Worm (Caenorhabditis elegans) whole organism, L2 larva: Measurements from ENCODE around the gene wrt-1.
A peak's percentile ranks its signal among the peaks of the same experiment; 100 is the strongest.

ENCODE experiments used
- C34F6.9 ChIP-seq: fragments of 150-350 bp; optimal IDR thresholded peaks from 2 replicates; lab custom pipeline; 2014; ENCODE audit warnings: missing biosample characterization, missing genetic modification characterization
- F13H6.1 ChIP-seq: sonication (generic microtip); optimal IDR thresholded peaks from 2 replicates; lab custom pipeline; 2016; ENCODE audit warnings: missing genetic modification characterization, missing compliant biosample characterization
- R02D3.7 ChIP-seq: fragments of 150-350 bp; optimal IDR thresholded peaks from 2 replicates; lab custom pipeline; 2014; ENCODE audit warnings: missing biosample characterization, missing genetic modification characterization
- Y55F3AM.14 ChIP-seq: fragments of 200-800 bp; sonication (Bioruptor generic); optimal IDR thresholded peaks from 2 replicates; lab custom pipeline; 2018; ENCODE audit warnings: mild to moderate bottlenecking, missing genetic modification characterization, missing compliant biosample characterization
- ZK546.5 ChIP-seq: sonication (generic microtip); optimal IDR thresholded peaks from 2 replicates; lab custom pipeline; 2017; ENCODE audit warnings: missing biosample characterization, missing genetic modification characterization
- alr-1 ChIP-seq: fragments of 150-350 bp; optimal IDR thresholded peaks from 2 replicates; lab custom pipeline; 2014; ENCODE audit warnings: missing biosample characterization, missing genetic modification characterization
- ama-1 ChIP-seq: fragments of 150-350 bp; optimal IDR thresholded peaks from 2 replicates; lab custom pipeline; 2018; ENCODE audit warnings: inconsistent platforms
- blmp-1 ChIP-seq: sonication (generic microtip); optimal IDR thresholded peaks from 2 replicates; lab custom pipeline; 2017; ENCODE audit warnings: missing genetic modification characterization, mild to moderate bottlenecking, missing compliant biosample characterization, antibody characterized with exemption, moderate library complexity; ENCODE audit not compliant: insufficient read depth
- ceh-16 ChIP-seq: fragments of 150-350 bp; optimal IDR thresholded peaks from 2 replicates; lab custom pipeline; 2014; ENCODE audit warnings: missing biosample characterization, missing genetic modification characterization
- ceh-82 ChIP-seq: fragments of 150-350 bp; optimal IDR thresholded peaks from 2 replicates; lab custom pipeline; 2014; ENCODE audit warnings: missing biosample characterization, missing genetic modification characterization
- crh-2 ChIP-seq: sonication (generic microtip); optimal IDR thresholded peaks from 2 replicates; lab custom pipeline; 2017; ENCODE audit warnings: missing biosample characterization, missing genetic modification characterization
- dmd-4 ChIP-seq: sonication (generic microtip); optimal IDR thresholded peaks from 2 replicates; lab custom pipeline; 2017; ENCODE audit warnings: missing biosample characterization, missing genetic modification characterization
- egl-27 ChIP-seq: sonication (generic microtip); optimal IDR thresholded peaks from 3 replicates; lab custom pipeline; 2017; ENCODE audit warnings: missing biosample characterization, missing genetic modification reagents, missing genetic modification characterization
- elt-1 ChIP-seq: fragments of 150-350 bp; optimal IDR thresholded peaks from 2 replicates; lab custom pipeline; 2014; ENCODE audit warnings: missing biosample characterization, missing genetic modification characterization
- elt-3 ChIP-seq: sonication (generic microtip); optimal IDR thresholded peaks from 2 replicates; lab custom pipeline; 2017; ENCODE audit warnings: missing biosample characterization, missing genetic modification characterization
- fos-1 ChIP-seq: fragments of 150-350 bp; optimal IDR thresholded peaks from 2 replicates; lab custom pipeline; 2014; ENCODE audit warnings: missing biosample characterization, missing genetic modification characterization
- gmeb-1 ChIP-seq: fragments of 150-350 bp; optimal IDR thresholded peaks from 2 replicates; lab custom pipeline; 2014; ENCODE audit warnings: missing biosample characterization, missing genetic modification characterization
- lin-11 ChIP-seq: fragments of 150-350 bp; sonication (generic microtip); optimal IDR thresholded peaks from 2 replicates; lab custom pipeline; 2014; ENCODE audit warnings: missing biosample characterization, missing genetic modification characterization, inconsistent platforms, mixed read lengths
- lin-13 ChIP-seq: fragments of 150-350 bp; optimal IDR thresholded peaks from 2 replicates; lab custom pipeline; 2014; ENCODE audit warnings: missing biosample characterization, missing genetic modification reagents, missing genetic modification characterization
- lin-39 ChIP-seq: fragments of 150-350 bp; optimal IDR thresholded peaks from 2 replicates; lab custom pipeline; 2014; ENCODE audit warnings: missing biosample characterization, missing genetic modification reagents, missing genetic modification characterization
- lsy-2 ChIP-seq, 2 experiments: fragments of 150-350 bp in 1 of 2; sonication (generic microtip) in 1 of 2; optimal IDR thresholded peaks; 2 replicates each; lab custom pipeline; 2014 to 2017; ENCODE audit warnings: missing biosample characterization in 2 of 2, missing genetic modification characterization in 2 of 2
- mab-5 ChIP-seq: fragments of 150-350 bp; optimal IDR thresholded peaks from 2 replicates; lab custom pipeline; 2014; ENCODE audit warnings: missing biosample characterization, missing genetic modification characterization
- mbf-1 ChIP-seq: sonication (generic microtip); optimal IDR thresholded peaks from 2 replicates; lab custom pipeline; 2017; ENCODE audit warnings: missing biosample characterization, missing genetic modification characterization
- mdl-1 ChIP-seq, 2 experiments: fragments of 150-350 bp in 1 of 2; sonication (generic microtip) in 1 of 2; optimal IDR thresholded peaks; 2 replicates each; lab custom pipeline; 2017; ENCODE audit warnings: missing biosample characterization in 2 of 2, missing genetic modification characterization in 2 of 2
- nhr-10 ChIP-seq: sonication (generic microtip); optimal IDR thresholded peaks from 2 replicates; lab custom pipeline; 2017; ENCODE audit warnings: missing biosample characterization, missing genetic modification characterization
- nhr-11 ChIP-seq: fragments of 150-350 bp; optimal IDR thresholded peaks from 2 replicates; lab custom pipeline; 2014; ENCODE audit warnings: missing biosample characterization, missing genetic modification characterization
- nhr-12 ChIP-seq: fragments of 150-350 bp; optimal IDR thresholded peaks from 2 replicates; lab custom pipeline; 2014; ENCODE audit warnings: missing biosample characterization, missing genetic modification characterization
- nhr-129 ChIP-seq: fragments of 150-350 bp; optimal IDR thresholded peaks from 2 replicates; lab custom pipeline; 2014; ENCODE audit warnings: missing biosample characterization, missing genetic modification characterization
- nhr-21 ChIP-seq: fragments of 150-350 bp; optimal IDR thresholded peaks from 2 replicates; lab custom pipeline; 2014; ENCODE audit warnings: missing biosample characterization, missing genetic modification characterization
- nhr-23 ChIP-seq: fragments of 150-350 bp; optimal IDR thresholded peaks from 2 replicates; lab custom pipeline; 2014; ENCODE audit warnings: missing biosample characterization, missing genetic modification reagents, missing genetic modification characterization
- nhr-237 ChIP-seq: fragments of 150-350 bp; optimal IDR thresholded peaks from 2 replicates; lab custom pipeline; 2014; ENCODE audit warnings: missing biosample characterization, missing genetic modification characterization
- nhr-25 ChIP-seq: fragments of 150-350 bp; sonication (generic microtip); optimal IDR thresholded peaks from 3 replicates; lab custom pipeline; 2014; ENCODE audit warnings: missing biosample characterization, missing genetic modification characterization
- nhr-6 ChIP-seq: fragments of 150-350 bp; optimal IDR thresholded peaks from 2 replicates; lab custom pipeline; 2014; ENCODE audit warnings: missing biosample characterization, missing genetic modification characterization
- nhr-77 ChIP-seq: fragments of 150-350 bp; optimal IDR thresholded peaks from 2 replicates; lab custom pipeline; 2014; ENCODE audit warnings: missing biosample characterization, missing genetic modification characterization
- peb-1 ChIP-seq: fragments of 150-350 bp; optimal IDR thresholded peaks from 2 replicates; lab custom pipeline; 2014; ENCODE audit warnings: missing biosample characterization, missing genetic modification characterization
- sem-4 ChIP-seq: fragments of 150-350 bp; optimal IDR thresholded peaks from 2 replicates; lab custom pipeline; 2014; ENCODE audit warnings: missing biosample characterization, missing genetic modification reagents, missing genetic modification characterization
- skn-1 ChIP-seq: sonication (generic microtip); optimal IDR thresholded peaks from 2 replicates; lab custom pipeline; 2017; ENCODE audit warnings: missing biosample characterization, missing genetic modification characterization
- sma-3 ChIP-seq: sonication (generic microtip); optimal IDR thresholded peaks from 2 replicates; lab custom pipeline; 2016; ENCODE audit warnings: missing genetic modification reagents, missing genetic modification characterization, missing compliant biosample characterization
- sma-9 ChIP-seq, 2 experiments: fragments of 150-350 bp in 1 of 2; sonication (generic microtip) in 1 of 2; optimal IDR thresholded peaks; 2 replicates each; lab custom pipeline; 2014 to 2016; ENCODE audit warnings: missing genetic modification characterization in 2 of 2, mild to moderate bottlenecking in 1 of 2, missing biosample characterization in 1 of 2, missing compliant biosample characterization in 1 of 2, missing genetic modification reagents in 1 of 2, moderate library complexity in 1 of 2
- snpc-4 ChIP-seq: fragments of 150-350 bp; optimal IDR thresholded peaks from 2 replicates; lab custom pipeline; 2014; ENCODE audit warnings: missing biosample characterization, missing genetic modification characterization
- unc-39 ChIP-seq: fragments of 150-350 bp; optimal IDR thresholded peaks from 2 replicates; lab custom pipeline; 2014; ENCODE audit warnings: missing biosample characterization, missing genetic modification characterization
- unc-55 ChIP-seq: fragments of 150-350 bp; sonication (generic microtip); optimal IDR thresholded peaks from 3 replicates; lab custom pipeline; 2014; ENCODE audit warnings: missing biosample characterization, missing genetic modification reagents, missing genetic modification characterization
- unc-62 ChIP-seq: fragments of 150-350 bp; optimal IDR thresholded peaks from 2 replicates; lab custom pipeline; 2014; ENCODE audit warnings: missing biosample characterization, missing genetic modification reagents, missing genetic modification characterization
- zag-1 ChIP-seq: fragments of 150-350 bp; optimal IDR thresholded peaks from 2 replicates; lab custom pipeline; 2014; ENCODE audit warnings: missing biosample characterization, missing genetic modification characterization
- ztf-1 ChIP-seq: fragments of 200-800 bp; sonication (Bioruptor generic); conservative IDR thresholded peaks from 2 replicates; pipeline ENCODE4 v1.3.6; 2022; ENCODE audit warnings: missing genetic modification characterization, missing compliant biosample characterization
- ztf-4 ChIP-seq: fragments of 150-350 bp; optimal IDR thresholded peaks from 2 replicates; lab custom pipeline; 2014; ENCODE audit warnings: missing biosample characterization, missing genetic modification characterization

wrt-1 gene

ce11 chrII:7529078-7529683 lies 1.6 kb upstream of the wrt-1 start, which contains the start of gene ZK1290.5:
Gene ZK1290.5, plus strand, starts transcription at chrII:7529643.
- TF ChIP-seq nhr-10 (tag; lab: Kevin White, UChicago): peak; percentile 52
- TF ChIP-seq ama-1 (lab: Kevin White, UChicago): no peak
- TF ChIP-seq alr-1 (tag; lab: Kevin White, UChicago): no peak
- no peak for TF ChIP-seq nhr-23
- TF ChIP-seq Y55F3AM.14: peak; percentile 69
- no peak for TF ChIP-seq dmd-4 (tag; lab: Kevin White, UChicago)
- peak; percentile 18 for TF ChIP-seq snpc-4
- no peak for TF ChIP-seq elt-1 (tag; lab: Kevin White, UChicago)
- no peak for TF ChIP-seq nhr-11 (tag; lab: Kevin White, UChicago)
- peak; percentile 92 for TF ChIP-seq egl-27
- peak; percentile 71 for TF ChIP-seq blmp-1 (tag; lab: Kevin White, UChicago)
- peak; percentile 68 for TF ChIP-seq unc-55
- TF ChIP-seq unc-62 (GFP tag; lab: Kevin White, UChicago): peak; percentile 18
- TF ChIP-seq nhr-129 (tag; lab: Kevin White, UChicago): peak; percentile 93
- no peak for TF ChIP-seq lin-39 (tag; lab: Kevin White, UChicago)
- TF ChIP-seq mdl-1 (tag; optimal IDR thresholded peaks at IDR 0.05; lab: Kevin White, UChicago): peak; percentile 74 to 90
- peak; percentile 79 for TF ChIP-seq sem-4 (tag; lab: Kevin White, UChicago)
- TF ChIP-seq zag-1 (tag; lab: Kevin White, UChicago): peak; percentile 53
- peak; percentile 62 for TF ChIP-seq gmeb-1 (tag; lab: Kevin White, UChicago)
- TF ChIP-seq F13H6.1 (tag; lab: Kevin White, UChicago): peak; percentile 95
- peak; percentile 62 for TF ChIP-seq skn-1
- no peak for TF ChIP-seq mbf-1
- TF ChIP-seq sma-9 (GFP tag; optimal IDR thresholded peaks at IDR 0.05; lab: Kevin White, UChicago): peak; percentile 98
- TF ChIP-seq sma-9 (tag; optimal IDR thresholded peaks at IDR 0.05; lab: Kevin White, UChicago): peak; percentile 18
- no peak for TF ChIP-seq lin-11
- peak; percentile 98 for TF ChIP-seq crh-2 (tag; lab: Kevin White, UChicago)
- no peak for TF ChIP-seq nhr-12
- TF ChIP-seq sma-3 (GFP tag; lab: Kevin White, UChicago): peak; percentile 97
- peak; percentile 28 to 89 for TF ChIP-seq lsy-2 (tag; optimal IDR thresholded peaks at IDR 0.05; lab: Kevin White, UChicago)
- peak; percentile 27 for TF ChIP-seq mab-5 (tag; lab: Kevin White, UChicago)
- TF ChIP-seq ceh-16 (tag; lab: Kevin White, UChicago): no peak
- TF ChIP-seq C34F6.9 (tag; lab: Kevin White, UChicago): peak; percentile 96
- no peak for TF ChIP-seq nhr-77 (tag; lab: Kevin White, UChicago)
- no peak for TF ChIP-seq elt-3
- no peak for TF ChIP-seq peb-1 (tag; lab: Kevin White, UChicago)
- peak; percentile 47 for TF ChIP-seq lin-13
- no peak for TF ChIP-seq ceh-82 (tag; lab: Kevin White, UChicago)
- TF ChIP-seq nhr-6 (tag; lab: Kevin White, UChicago): peak; percentile 84
- TF ChIP-seq ztf-4 (tag; lab: Kevin White, UChicago): peak; percentile 84
- no peak for TF ChIP-seq ztf-1
- no peak for TF ChIP-seq ZK546.5
- TF ChIP-seq nhr-237 (tag; lab: Kevin White, UChicago): no peak
- peak; percentile 91 for TF ChIP-seq nhr-25
- TF ChIP-seq nhr-21 (tag; lab: Kevin White, UChicago): peak; percentile 94
- TF ChIP-seq R02D3.7 (tag; lab: Kevin White, UChicago): no peak
- TF ChIP-seq fos-1: peak; percentile 87
- no peak for TF ChIP-seq unc-39
